Fruit fly (Drosophila melanogaster): ENCODE measurements around the gene Cpr72Ea.

Cpr72Ea gene

dm6 chr3L:16385880-16386584 lies 23.6 kb downstream of the Cpr72Ea start, which contains the start of the genes Agpat3 and RAF2 (continued):
- TF ChIP-seq CG2712 (tag; optimal IDR thresholded peaks at IDR 0.05): peak; percentile 59
- no peak for TF ChIP-seq CG31388 (GFP tag; optimal IDR thresholded peaks at IDR 0.05)
- no peak for TF ChIP-seq fru (optimal IDR thresholded peaks at IDR 0.05)
- no peak for TF ChIP-seq ab (GFP tag; optimal IDR thresholded peaks at IDR 0.05)
- TF ChIP-seq CG9817 (tag; optimal IDR thresholded peaks at IDR 0.05): peak; percentile 50
- TF ChIP-seq MBD-R2 (GFP tag; IDR thresholded peaks at IDR 0.05): peak; percentile 25
- TF ChIP-seq dati (GFP tag; IDR thresholded peaks at IDR 0.05): no peak
- TF ChIP-seq Lpt (GFP tag; optimal IDR thresholded peaks at IDR 0.05): no peak
- no peak for TF ChIP-seq CG13624 (GFP tag; optimal IDR thresholded peaks at IDR 0.05)
- TF ChIP-seq sna (GFP tag; IDR thresholded peaks at IDR 0.05; ENCODE audit: partially characterized antibody): no peak
- no peak for TF ChIP-seq gsb (GFP tag; IDR thresholded peaks at IDR 0.05)
- no peak for TF ChIP-seq Ada2b (GFP tag; IDR thresholded peaks at IDR 0.05)
- no peak for TF ChIP-seq CG12769 (tag; optimal IDR thresholded peaks at IDR 0.05)
- TF ChIP-seq CoRest (tag; optimal IDR thresholded peaks at IDR 0.05): peak; percentile 75
- no peak for TF ChIP-seq CG10543 (GFP tag; optimal IDR thresholded peaks at IDR 0.05)
- TF ChIP-seq CG3838 (GFP tag; optimal IDR thresholded peaks at IDR 0.05): no peak
- no peak for TF ChIP-seq hth (optimal IDR thresholded peaks at IDR 0.05)
- no peak for TF ChIP-seq unc-4 (GFP tag; IDR thresholded peaks at IDR 0.05; ENCODE audit: partially characterized antibody)
- peak; percentile 11; the same call in 1 of the 2 replicates for TF ChIP-seq Dref (GFP tag; IDR thresholded peaks at IDR 0.05)
- TF ChIP-seq NfI (GFP tag; optimal IDR thresholded peaks at IDR 0.05): peak; percentile 43
- no peak for TF ChIP-seq z (GFP tag; IDR thresholded peaks at IDR 0.05)
- TF ChIP-seq Stat92E (GFP tag; optimal IDR thresholded peaks at IDR 0.05): no peak
- TF ChIP-seq CG4424 (GFP tag; optimal IDR thresholded peaks at IDR 0.05): peak; percentile 28
- TF ChIP-seq Eip74EF (GFP tag; optimal IDR thresholded peaks at IDR 0.05): no peak
- TF ChIP-seq Ptx1 (GFP tag; IDR thresholded peaks at IDR 0.05): no peak; the same call in 1 of the 2 replicates
- no peak for TF ChIP-seq gcm (GFP tag; optimal IDR thresholded peaks at IDR 0.05)
- TF ChIP-seq her (GFP tag; optimal IDR thresholded peaks at IDR 0.05): no peak
- TF ChIP-seq CG2116 (GFP tag; optimal IDR thresholded peaks at IDR 0.05): peak; percentile 45
- TF ChIP-seq dm (GFP tag; optimal IDR thresholded peaks at IDR 0.05): no peak
- peak; percentile 60 for TF ChIP-seq phol (tag; optimal IDR thresholded peaks at IDR 0.05)
- no peak for TF ChIP-seq sug (tag; optimal IDR thresholded peaks at IDR 0.05)
- no peak for TF ChIP-seq luna (GFP tag; optimal IDR thresholded peaks at IDR 0.05)
- 0 out of 3 replicates have a peak, but pooled peaks have one; percentile 5 for TF ChIP-seq ci (GFP tag; IDR thresholded peaks at IDR 0.05)
- peak; percentile 10 for TF ChIP-seq gsb-n (tag; optimal IDR thresholded peaks at IDR 0.05)
- TF ChIP-seq TFAM (GFP tag; optimal IDR thresholded peaks at IDR 0.05): no peak
- no peak for TF ChIP-seq Doc2 (GFP tag; IDR thresholded peaks at IDR 0.05)
- TF ChIP-seq CG13123 (GFP tag; optimal IDR thresholded peaks at IDR 0.05): no peak
- TF ChIP-seq Blimp-1 (GFP tag; optimal IDR thresholded peaks at IDR 0.05): peak; percentile 25
- no peak for TF ChIP-seq CG31224 (GFP tag; IDR thresholded peaks at IDR 0.05)
- no peak for TF ChIP-seq crp (GFP tag; optimal IDR thresholded peaks at IDR 0.05)
- no peak for TF ChIP-seq emc (GFP tag; optimal IDR thresholded peaks at IDR 0.05)
- no peak for TF ChIP-seq bowl (GFP tag; IDR thresholded peaks at IDR 0.05)
- no peak for TF ChIP-seq salm (tag; optimal IDR thresholded peaks at IDR 0.05)
- peak; percentile 67 for TF ChIP-seq lmd (GFP tag; IDR thresholded peaks at IDR 0.05)
- no peak for TF ChIP-seq otp (GFP tag; IDR thresholded peaks at IDR 0.05)
- no peak for TF ChIP-seq Oaz (GFP tag; IDR thresholded peaks at IDR 0.05)
- no peak for TF ChIP-seq schlank (tag; optimal IDR thresholded peaks at IDR 0.05)
- TF ChIP-seq Camta (GFP tag; optimal IDR thresholded peaks at IDR 0.05): peak; percentile 6
- TF ChIP-seq Rx (GFP tag; IDR thresholded peaks at IDR 0.05): no peak
- no peak for TF ChIP-seq CG4617 (GFP tag; optimal IDR thresholded peaks at IDR 0.05; ENCODE audit: borderline replicate concordance)
- no peak for TF ChIP-seq Usf (GFP tag; optimal IDR thresholded peaks at IDR 0.05)
